Fruit fly (Drosophila melanogaster) whole organism, embryonic: Measurements from ENCODE around the gene CG5618.
A peak's percentile ranks its signal among the peaks of the same experiment; 100 is the strongest.

ENCODE experiments used
- Adf1 ChIP-seq: fragments of 200-800 bp; sonication (Bioruptor generic); IDR thresholded peaks from 2 replicates; pipeline ENCODE4 v1.3.6; 2022; ENCODE audit warnings: missing biosample characterization, missing genetic modification characterization
- Awh ChIP-seq: fragments of 200-800 bp; sonication (Bioruptor generic); IDR thresholded peaks from 2 replicates; pipeline ENCODE4, ENCODE4 v1.3.6; 2022; ENCODE audit warnings: missing biosample characterization, missing genetic modification characterization
- CG10274 ChIP-seq: fragments of 200-800 bp; sonication (Bioruptor generic); optimal IDR thresholded peaks from 3 replicates; lab custom pipeline; 2017; ENCODE audit warnings: missing biosample characterization, mild to moderate bottlenecking, missing genetic modification characterization
- CG11085 ChIP-seq: fragments of 200-800 bp; sonication (Bioruptor generic); IDR thresholded peaks from 2 replicates; pipeline ENCODE4 v1.3.6; 2022; ENCODE audit warnings: missing biosample characterization, missing genetic modification characterization
- CG11723 ChIP-seq: fragments of 200-800 bp; sonication (Bioruptor generic); optimal IDR thresholded peaks from 2 replicates; lab custom pipeline; 2017; ENCODE audit warnings: missing biosample characterization, mild to moderate bottlenecking, missing genetic modification characterization
- CG16813 ChIP-seq: fragments of 200-800 bp; sonication (Bioruptor generic); IDR thresholded peaks from 3 replicates; pipeline ENCODE4 v1.3.6; 2022; ENCODE audit warnings: missing biosample characterization, missing genetic modification characterization; ENCODE audit not compliant: partially characterized antibody
- CG18011 ChIP-seq: fragments of 200-800 bp; sonication (Bioruptor generic); optimal IDR thresholded peaks from 2 replicates; lab custom pipeline; 2017; ENCODE audit warnings: missing biosample characterization, missing genetic modification characterization, mild to moderate bottlenecking, moderate library complexity, missing genotype
- CG18619 ChIP-seq: fragments of 200-800 bp; sonication (Bioruptor generic); optimal IDR thresholded peaks from 3 replicates; lab custom pipeline; 2017; ENCODE audit warnings: missing biosample characterization, mild to moderate bottlenecking, missing genetic modification characterization
- CG18764 ChIP-seq: fragments of 200-800 bp; sonication (Bioruptor generic); optimal IDR thresholded peaks from 3 replicates; lab custom pipeline; 2016; ENCODE audit warnings: missing biosample characterization, missing genetic modification characterization
- CG2875 ChIP-seq: fragments of 200-800 bp; sonication (Bioruptor generic); optimal IDR thresholded peaks from 2 replicates; lab custom pipeline; 2017; ENCODE audit warnings: missing biosample characterization, mild to moderate bottlenecking, missing genetic modification characterization, missing genetic modification reagents
- CG33557 ChIP-seq: fragments of 200-800 bp; sonication (Bioruptor generic); optimal IDR thresholded peaks from 2 replicates; lab custom pipeline; 2019; ENCODE audit warnings: missing biosample characterization, mild to moderate bottlenecking, missing genetic modification characterization, moderate library complexity
- CG4730 ChIP-seq: fragments of 200-800 bp; sonication (Bioruptor generic); IDR thresholded peaks from 2 replicates; pipeline ENCODE4 v1.3.6; 2022; ENCODE audit warnings: missing biosample characterization, missing genetic modification characterization
- CG6813 ChIP-seq: fragments of 200-800 bp; sonication (Bioruptor generic); optimal IDR thresholded peaks from 2 replicates; lab custom pipeline; 2017; ENCODE audit warnings: missing biosample characterization, missing genetic modification characterization, mild to moderate bottlenecking, moderate library complexity, missing genetic modification reagents
- CG7928 ChIP-seq: fragments of 200-800 bp; sonication (Bioruptor generic); optimal IDR thresholded peaks from 2 replicates; lab custom pipeline; 2017; ENCODE audit warnings: missing biosample characterization, mild to moderate bottlenecking, missing genetic modification characterization
- CG9609 ChIP-seq: fragments of 200-800 bp; sonication (Bioruptor generic); optimal IDR thresholded peaks from 3 replicates; lab custom pipeline; 2016; ENCODE audit warnings: missing biosample characterization, missing genetic modification characterization
- CG9932 ChIP-seq: fragments of 200-800 bp; sonication (Bioruptor generic); IDR thresholded peaks from 2 replicates; pipeline ENCODE4 v1.3.6; 2022; ENCODE audit warnings: missing biosample characterization, missing genetic modification characterization
- Doc2 ChIP-seq: fragments of 200-800 bp; sonication (Bioruptor generic); IDR thresholded peaks from 2 replicates; pipeline ENCODE4 v1.3.6; 2022; ENCODE audit warnings: missing biosample characterization, missing genetic modification characterization
- H2.0 ChIP-seq: fragments of 200-800 bp; sonication (Bioruptor generic); IDR thresholded peaks from 2 replicates; pipeline ENCODE4 v1.3.6; 2022; ENCODE audit warnings: missing biosample characterization, missing genetic modification characterization
- Hmr ChIP-seq: fragments of 200-800 bp; sonication (Bioruptor generic); optimal IDR thresholded peaks from 3 replicates; lab custom pipeline; 2017; ENCODE audit warnings: mild to moderate bottlenecking, missing biosample characterization, missing genetic modification reagents, missing genetic modification characterization
- Hsf ChIP-seq: fragments of 200-800 bp; sonication (Bioruptor generic); optimal IDR thresholded peaks from 3 replicates; lab custom pipeline; 2016; ENCODE audit warnings: missing biosample characterization, missing genetic modification characterization
- MBD-R2 ChIP-seq: fragments of 200-800 bp; sonication (Bioruptor generic); IDR thresholded peaks from 2 replicates; pipeline ENCODE4 v1.3.6; 2022; ENCODE audit warnings: missing biosample characterization, missing genetic modification characterization
- Mad ChIP-seq: fragments of 200-800 bp; sonication (Bioruptor generic); optimal IDR thresholded peaks from 2 replicates; lab custom pipeline; 2016; ENCODE audit warnings: missing biosample characterization, missing genetic modification characterization
- Mes4 ChIP-seq: fragments of 200-800 bp; sonication (Bioruptor generic); optimal IDR thresholded peaks from 2 replicates; lab custom pipeline; 2016; ENCODE audit warnings: missing biosample characterization, missing genetic modification characterization
- Rfx ChIP-seq: fragments of 200-800 bp; sonication (Bioruptor generic); IDR thresholded peaks from 2 replicates; pipeline ENCODE4 v1.3.6; 2022; ENCODE audit warnings: missing biosample characterization, missing genetic modification characterization
- Ssrp ChIP-seq: fragments of 200-800 bp; sonication (Bioruptor generic); optimal IDR thresholded peaks from 2 replicates; lab custom pipeline; 2018; ENCODE audit warnings: missing biosample characterization, mild to moderate bottlenecking, missing genetic modification characterization, moderate library complexity
- ab ChIP-seq: fragments of 200-800 bp; sonication (Bioruptor generic); optimal IDR thresholded peaks from 2 replicates; lab custom pipeline; 2016; ENCODE audit warnings: missing biosample characterization, missing genetic modification characterization
- ase ChIP-seq: fragments of 200-800 bp; sonication (Bioruptor generic); IDR thresholded peaks from 3 replicates; pipeline ENCODE4 v1.3.6; 2022; ENCODE audit warnings: missing biosample characterization, missing genetic modification characterization
- bigmax ChIP-seq: fragments of 200-800 bp; sonication (Bioruptor generic); optimal IDR thresholded peaks from 2 replicates; lab custom pipeline; 2018; ENCODE audit warnings: missing biosample characterization, mild to moderate bottlenecking, missing genetic modification characterization
- cato ChIP-seq: fragments of 200-800 bp; sonication (Bioruptor generic); optimal IDR thresholded peaks from 2 replicates; lab custom pipeline; 2016; ENCODE audit warnings: missing biosample characterization, missing genetic modification characterization, borderline replicate concordance
- dmrt11E ChIP-seq: fragments of 200-800 bp; sonication (Bioruptor generic); optimal IDR thresholded peaks from 3 replicates; lab custom pipeline; 2018; ENCODE audit warnings: missing biosample characterization, mild to moderate bottlenecking, missing genetic modification characterization, moderate library complexity
- en ChIP-seq: fragments of 200-800 bp; sonication (Bioruptor generic); optimal IDR thresholded peaks from 2 replicates; lab custom pipeline; 2016; ENCODE audit warnings: missing biosample characterization, missing genetic modification characterization
- fru ChIP-seq: fragments of >200 bp; optimal IDR thresholded peaks from 2 replicates; lab custom pipeline; 2017
- sens ChIP-seq: fragments of 200-800 bp; sonication (Bioruptor generic); peaks from one replicate; lab custom pipeline; 2016; ENCODE audit warnings: missing biosample characterization, missing genetic modification characterization
- seq ChIP-seq: fragments of 200-800 bp; sonication (Bioruptor generic); IDR thresholded peaks from 2 replicates; pipeline ENCODE4 v1.3.6; 2022; ENCODE audit warnings: missing biosample characterization, missing genetic modification characterization
- sima ChIP-seq: fragments of 200-800 bp; sonication (Bioruptor generic); optimal IDR thresholded peaks from 2 replicates; lab custom pipeline; 2016; ENCODE audit warnings: missing biosample characterization, missing genetic modification characterization
- sqz ChIP-seq: fragments of 200-800 bp; sonication (Bioruptor generic); optimal IDR thresholded peaks from 3 replicates; lab custom pipeline; 2018; ENCODE audit warnings: missing biosample characterization, mild to moderate bottlenecking, missing genetic modification characterization
- ssp ChIP-seq: fragments of 200-800 bp; sonication (Bioruptor generic); IDR thresholded peaks from 2 replicates; pipeline ENCODE4 v1.3.6; 2022; ENCODE audit warnings: missing biosample characterization, missing genetic modification characterization
- tx ChIP-seq: fragments of 200-800 bp; sonication (Bioruptor generic); optimal IDR thresholded peaks from 2 replicates; lab custom pipeline; 2016; ENCODE audit warnings: missing biosample characterization, missing genetic modification characterization
- unc-4 ChIP-seq: fragments of 200-800 bp; sonication (Bioruptor generic); IDR thresholded peaks from 2 replicates; pipeline ENCODE4 v1.3.6; 2022; ENCODE audit warnings: missing biosample characterization, missing genetic modification characterization; ENCODE audit not compliant: partially characterized antibody
- usp ChIP-seq: fragments of >200 bp; optimal IDR thresholded peaks from 2 replicates; lab custom pipeline; 2017; ENCODE audit warnings: missing biosample characterization, missing genetic modification characterization
- zf30C ChIP-seq: fragments of 200-800 bp; sonication (Bioruptor generic); optimal IDR thresholded peaks from 3 replicates; lab custom pipeline; 2018; ENCODE audit warnings: missing biosample characterization, mild to moderate bottlenecking, missing genetic modification characterization
- zfh1 ChIP-seq: fragments of 200-800 bp; sonication (Bioruptor generic); IDR thresholded peaks from 3 replicates; pipeline ENCODE4 v1.3.6; 2022; ENCODE audit warnings: missing biosample characterization, missing genetic modification characterization
- zfh2 ChIP-seq: fragments of 200-800 bp; sonication (Bioruptor generic); optimal IDR thresholded peaks from 2 replicates; lab custom pipeline; 2016; ENCODE audit warnings: missing biosample characterization, missing genetic modification characterization

CG5618 gene

DNA sequence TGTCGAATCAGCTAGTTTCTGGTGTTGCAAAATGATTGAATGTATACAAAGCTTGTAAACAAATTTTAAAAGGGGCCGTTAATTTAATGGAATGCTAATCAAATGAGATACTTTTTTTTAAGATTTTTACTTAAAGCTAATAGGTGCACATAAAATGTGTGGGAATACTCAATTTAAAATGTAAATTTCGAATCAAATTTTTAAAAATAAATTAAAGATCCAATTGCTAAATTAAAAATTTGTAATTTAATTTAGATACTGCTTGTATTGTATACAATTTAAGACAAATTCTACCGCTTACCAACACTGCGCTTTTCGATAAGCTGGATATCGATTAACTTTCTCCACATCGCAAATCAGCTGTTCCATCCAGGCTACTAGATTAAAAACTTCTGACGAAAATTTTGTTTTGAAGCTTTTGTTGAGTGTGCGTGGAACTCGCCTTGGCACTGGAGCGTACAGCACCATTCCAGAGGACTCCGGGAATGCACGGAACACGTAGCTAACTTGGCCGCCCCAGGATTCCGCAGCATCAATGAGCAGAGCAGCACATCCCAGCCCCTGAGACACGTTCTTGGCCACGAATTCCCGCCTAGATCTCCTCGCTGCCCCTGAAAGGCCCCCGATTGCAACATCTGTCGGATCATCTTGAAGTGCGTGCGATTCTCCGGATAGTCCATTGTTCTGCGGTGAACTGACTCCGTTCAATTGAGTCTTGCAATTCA lies 31.0 kb downstream of the CG5618 start, which contains the start of the genes CG5498 and fbl (continued):
- TF ChIP-seq Hsf (peak; percentile 78), fru (lab: Kevin White, UChicago) (no peak), zf30C (GFP tag; lab: Kevin White, UChicago) (no peak), Rfx (GFP tag; lab: Robert Waterston, UW) (peak; percentile 64), en (no peak), CG18764 (GFP tag; lab: Kevin White, UChicago) (peak; percentile 39), Awh (no peak), zfh1 (GFP tag; lab: Robert Waterston, UW) (peak; percentile 53; the same call in 2 of the 3 replicates), CG18011 (GFP tag; lab: Kevin White, UChicago) (peak; percentile 22), CG4730 (no peak), unc-4 (peak; percentile 62), sqz (GFP tag; lab: Kevin White, UChicago) (no peak), CG16813 (GFP tag; lab: Robert Waterston, UW) (no peak), CG18619 (peak; percentile 42), usp (GFP tag; lab: Kevin White, UChicago) (no peak), CG7928 (GFP tag; lab: Kevin White, UChicago) (no peak), seq (GFP tag; lab: Robert Waterston, UW) (no peak), H2.0 (GFP tag; lab: Robert Waterston, UW) (no peak), CG33557 (GFP tag; lab: Kevin White, UChicago) (peak; percentile 61), cato (peak; percentile 47), tx (GFP tag; lab: Kevin White, UChicago) (peak; percentile 0), Mad (GFP tag; lab: Kevin White, UChicago) (peak; percentile 40), ab (no peak), CG9932 (peak; percentile 56), CG10274 (GFP tag; lab: Kevin White, UChicago) (no peak), CG2875 (no peak), bigmax (GFP tag; lab: Kevin White, UChicago) (no peak), Ssrp (tag; lab: Kevin White, UChicago) (peak; percentile 32), ase (GFP tag; lab: Robert Waterston, UW) (no peak), sima (GFP tag; lab: Kevin White, UChicago) (no peak), CG11085 (GFP tag; lab: Robert Waterston, UW) (no peak), dmrt11E (tag; lab: Kevin White, UChicago) (peak; percentile 61), zfh2 (GFP tag; lab: Kevin White, UChicago) (peak; percentile 45), CG6813 (no peak), CG11723 (GFP tag; lab: Kevin White, UChicago) (no peak), MBD-R2 (peak; percentile 75), Adf1 (no peak), CG9609 (GFP tag; lab: Kevin White, UChicago) (peak; percentile 9), ssp (no peak), Mes4 (GFP tag; lab: Kevin White, UChicago) (peak; percentile 6), Hmr (GFP tag; lab: Kevin White, UChicago) (peak; percentile 78), Doc2 (GFP tag; lab: Robert Waterston, UW) (no peak)

DNA sequence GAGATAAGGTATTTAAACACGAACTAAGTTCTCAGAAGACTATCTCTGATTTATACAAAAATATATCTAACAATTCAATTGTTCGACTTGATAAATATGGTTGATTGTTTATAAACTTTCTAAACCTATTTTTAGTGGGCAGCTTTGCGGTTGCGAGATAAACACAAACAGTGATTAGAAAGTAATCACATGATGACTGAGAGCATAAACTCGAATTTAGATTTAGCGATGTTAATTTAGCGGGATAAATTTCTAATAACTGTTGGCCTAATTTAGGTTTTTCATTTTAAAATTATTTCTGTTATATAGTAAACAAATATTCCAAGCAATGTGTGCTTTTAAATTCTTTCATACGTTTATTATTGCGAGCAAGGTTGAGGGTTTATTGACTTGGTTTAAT lies 31.8 kb downstream of the CG5618 start:
- no peak for TF ChIP-seq Adf1
- peak; percentile 61 for TF ChIP-seq sens (GFP tag; lab: Kevin White, UChicago)
